Fruit fly (Drosophila melanogaster) whole organism, adult: ENCODE measurements around the gene CG13720.

Experiments
- CG12768 ChIP-seq: fragments of 200-800 bp; sonication (Bioruptor generic); optimal IDR thresholded peaks from 2 replicates; lab custom pipeline; 2017; ENCODE audit warnings: missing biosample characterization, missing genetic modification characterization, mild to moderate bottlenecking, moderate library complexity, missing genetic modification reagents
- CG5204 ChIP-seq: fragments of 200-800 bp; sonication (Bioruptor generic); optimal IDR thresholded peaks from 2 replicates; lab custom pipeline; 2016; ENCODE audit warnings: missing biosample characterization, missing genetic modification characterization
- CG7045 ChIP-seq: fragments of 200-800 bp; sonication (Bioruptor generic); optimal IDR thresholded peaks from 2 replicates; lab custom pipeline; 2017; ENCODE audit warnings: missing biosample characterization, mild to moderate bottlenecking, missing genetic modification characterization
- CG7101 ChIP-seq: fragments of 200-800 bp; sonication (Bioruptor generic); optimal IDR thresholded peaks from 2 replicates; lab custom pipeline; 2018; ENCODE audit warnings: missing biosample characterization, mild to moderate bottlenecking, missing genetic modification characterization, moderate library complexity
- Mnt ChIP-seq: fragments of 200-800 bp; sonication (Bioruptor generic); optimal IDR thresholded peaks from 2 replicates; lab custom pipeline; 2016; ENCODE audit warnings: missing biosample characterization, mild to moderate bottlenecking, missing genetic modification characterization
- bab1 ChIP-seq: fragments of 200-800 bp; sonication (Bioruptor generic); optimal IDR thresholded peaks from 3 replicates; lab custom pipeline; 2019; ENCODE audit warnings: missing biosample characterization, mild to moderate bottlenecking, missing genetic modification characterization, moderate library complexity
- cnc ChIP-seq, 2 experiments: fragments of >200 bp; optimal IDR thresholded peaks; 2 replicates each; lab custom pipeline; 2017
- kay ChIP-seq: fragments of 200-800 bp; sonication (Bioruptor generic); peaks from one replicate; lab custom pipeline; 2016; ENCODE audit warnings: missing biosample characterization, missing genetic modification characterization, borderline replicate concordance
- ovo ChIP-seq: fragments of 200-800 bp; sonication (Bioruptor generic); optimal IDR thresholded peaks from 2 replicates; lab custom pipeline; 2016; ENCODE audit warnings: missing biosample characterization, missing genetic modification characterization
- toe ChIP-seq: fragments of 200-800 bp; sonication (Bioruptor generic); optimal IDR thresholded peaks from 2 replicates; lab custom pipeline; 2016; ENCODE audit warnings: missing biosample characterization, missing genetic modification characterization

- no peak for TF ChIP-seq CG7045 (GFP tag; lab: Kevin White, UChicago)
- TF ChIP-seq toe (GFP tag; lab: Kevin White, UChicago), result no peak
- TF ChIP-seq ovo, result no peak
- TF ChIP-seq kay (GFP tag; lab: Kevin White, UChicago), result no peak
- TF ChIP-seq CG12768 (GFP tag; lab: Kevin White, UChicago), result no peak
- TF ChIP-seq Mnt (GFP tag; lab: Kevin White, UChicago), result no peak
- TF ChIP-seq CG7101 (tag; lab: Kevin White, UChicago), result no peak
- peak; percentile 67 for TF ChIP-seq bab1 (GFP tag; lab: Kevin White, UChicago)
- no peak for TF ChIP-seq CG5204 (GFP tag; lab: Kevin White, UChicago)
- TF ChIP-seq cnc (optimal IDR thresholded peaks at IDR 0.05; lab: Kevin White, UChicago), result no peak
Observed at dm6 chr3L:4531941-4532478, 31.7 kb upstream of the CG13720 start, which contains the start of gene Tie.
